Fruit fly (Drosophila melanogaster) whole organism, prepupa: Measurements from ENCODE around the gene ago.
A peak's percentile ranks its signal among the peaks of the same experiment; 100 is the strongest.

Source experiments
- Blimp-1 ChIP-seq: fragments of 200-800 bp; sonication (Bioruptor generic); optimal IDR thresholded peaks from 3 replicates; lab custom pipeline; 2017; ENCODE audit warnings: missing biosample characterization, missing genetic modification characterization, mild to moderate bottlenecking, moderate library complexity, missing genetic modification reagents
- CG10631 ChIP-seq: fragments of 200-800 bp; sonication (Bioruptor generic); optimal IDR thresholded peaks from 2 replicates; lab custom pipeline; 2016; ENCODE audit warnings: missing biosample characterization, missing genetic modification characterization
- CG10669 ChIP-seq: fragments of 200-800 bp; sonication (Bioruptor generic); optimal IDR thresholded peaks from 3 replicates; lab custom pipeline; 2018; ENCODE audit warnings: missing biosample characterization, mild to moderate bottlenecking, missing genetic modification characterization, moderate library complexity
- CG1621 ChIP-seq: fragments of 200-800 bp; sonication (Bioruptor generic); optimal IDR thresholded peaks from 3 replicates; lab custom pipeline; 2018; ENCODE audit warnings: missing biosample characterization, mild to moderate bottlenecking, missing genetic modification characterization
- CG16779 ChIP-seq: fragments of 200-800 bp; sonication (Bioruptor generic); optimal IDR thresholded peaks from 3 replicates; lab custom pipeline; 2017; ENCODE audit warnings: missing biosample characterization, mild to moderate bottlenecking, missing genetic modification characterization
- CG31627 ChIP-seq: fragments of 200-800 bp; sonication (Bioruptor generic); optimal IDR thresholded peaks from 3 replicates; lab custom pipeline; 2016; ENCODE audit warnings: missing biosample characterization, missing genetic modification characterization
- CG34406 ChIP-seq: fragments of 200-800 bp; sonication (Bioruptor generic); optimal IDR thresholded peaks from 3 replicates; lab custom pipeline; 2016; ENCODE audit warnings: missing biosample characterization, missing genetic modification characterization
- CG4318 ChIP-seq: fragments of 200-800 bp; sonication (Bioruptor generic); optimal IDR thresholded peaks from 3 replicates; lab custom pipeline; 2017; ENCODE audit warnings: missing biosample characterization, mild to moderate bottlenecking, missing genetic modification characterization
- CG6276 ChIP-seq: fragments of 200-800 bp; sonication (Bioruptor generic); optimal IDR thresholded peaks from 2 replicates; lab custom pipeline; 2017; ENCODE audit warnings: missing biosample characterization, mild to moderate bottlenecking, missing genetic modification characterization
- CG6792 ChIP-seq: fragments of 200-800 bp; sonication (Bioruptor generic); optimal IDR thresholded peaks from 3 replicates; lab custom pipeline; 2016; ENCODE audit warnings: missing biosample characterization, missing genetic modification characterization
- CG6808 ChIP-seq: fragments of 200-800 bp; sonication (Bioruptor generic); optimal IDR thresholded peaks from 3 replicates; lab custom pipeline; 2017; ENCODE audit warnings: missing biosample characterization, missing genetic modification characterization, mild to moderate bottlenecking, moderate library complexity, missing genetic modification reagents
- CG6854 ChIP-seq: fragments of 200-800 bp; sonication (Bioruptor generic); optimal IDR thresholded peaks from 2 replicates; lab custom pipeline; 2017; ENCODE audit warnings: missing biosample characterization, mild to moderate bottlenecking, missing genetic modification characterization
- CG7368 ChIP-seq: fragments of 200-800 bp; sonication (Bioruptor generic); optimal IDR thresholded peaks from 3 replicates; lab custom pipeline; 2016; ENCODE audit warnings: missing biosample characterization, missing genetic modification characterization
- CG8119 ChIP-seq: fragments of 200-800 bp; sonication (Bioruptor generic); IDR thresholded peaks from 3 replicates; pipeline ENCODE4 v1.3.6; 2022; ENCODE audit warnings: missing biosample characterization, missing genetic modification characterization
- CG8319 ChIP-seq: fragments of 200-800 bp; sonication (Bioruptor generic); optimal IDR thresholded peaks from 3 replicates; lab custom pipeline; 2016; ENCODE audit warnings: missing biosample characterization, missing genetic modification characterization
- CG9139 ChIP-seq: fragments of 200-800 bp; sonication (Bioruptor generic); optimal IDR thresholded peaks from 3 replicates; lab custom pipeline; 2017; ENCODE audit warnings: missing biosample characterization, mild to moderate bottlenecking, missing genetic modification characterization
- Eip78C ChIP-seq: fragments of 200-800 bp; sonication (Bioruptor generic); peaks from one replicate; lab custom pipeline; 2016; ENCODE audit warnings: missing biosample characterization, missing genetic modification characterization
- Eip93F ChIP-seq: fragments of 200-800 bp; sonication (Bioruptor generic); optimal IDR thresholded peaks from 2 replicates; lab custom pipeline; 2016; ENCODE audit warnings: missing biosample characterization, mild to moderate bottlenecking, missing genetic modification characterization
- Ets96B ChIP-seq: fragments of 200-800 bp; optimal IDR thresholded peaks from 2 replicates; lab custom pipeline; 2019; ENCODE audit warnings: missing biosample characterization, mild to moderate bottlenecking, missing genetic modification characterization, moderate library complexity
- Gug ChIP-seq: fragments of 200-800 bp; sonication (Bioruptor generic); IDR thresholded peaks from 2 replicates; pipeline ENCODE4 v1.3.6; 2022; ENCODE audit warnings: missing biosample characterization, missing genetic modification characterization
- Lpt ChIP-seq: fragments of 200-800 bp; sonication (Bioruptor generic); optimal IDR thresholded peaks from 3 replicates; lab custom pipeline; 2016; ENCODE audit warnings: missing biosample characterization, missing genetic modification characterization
- Met ChIP-seq: fragments of 200-800 bp; sonication (Bioruptor generic); optimal IDR thresholded peaks from 3 replicates; lab custom pipeline; 2016; ENCODE audit warnings: missing biosample characterization, missing genetic modification characterization
- OdsH ChIP-seq: fragments of 200-800 bp; sonication (Bioruptor generic); optimal IDR thresholded peaks from 3 replicates; lab custom pipeline; 2016; ENCODE audit warnings: missing biosample characterization, missing genetic modification characterization
- Smox ChIP-seq: fragments of 200-800 bp; sonication (Bioruptor generic); optimal IDR thresholded peaks from 3 replicates; lab custom pipeline; 2016; ENCODE audit warnings: missing biosample characterization, missing genetic modification characterization
- Sox102F ChIP-seq: fragments of 200-800 bp; sonication (Bioruptor generic); optimal IDR thresholded peaks from 2 replicates; lab custom pipeline; 2016; ENCODE audit warnings: missing biosample characterization, mild to moderate bottlenecking, missing genetic modification characterization
- Sox15 ChIP-seq: fragments of 200-800 bp; sonication (Bioruptor generic); optimal IDR thresholded peaks from 3 replicates; lab custom pipeline; 2016; ENCODE audit warnings: missing biosample characterization, missing genetic modification characterization
- cyc ChIP-seq: fragments of 200-800 bp; sonication (Bioruptor generic); optimal IDR thresholded peaks from 3 replicates; lab custom pipeline; 2016; ENCODE audit warnings: missing biosample characterization, missing genetic modification characterization
- dac ChIP-seq: fragments of 200-800 bp; sonication (Bioruptor generic); optimal IDR thresholded peaks from 2 replicates; lab custom pipeline; 2017; ENCODE audit warnings: missing biosample characterization, mild to moderate bottlenecking, missing genetic modification characterization
- dsx ChIP-seq: fragments of 200-800 bp; optimal IDR thresholded peaks from 3 replicates; lab custom pipeline; 2019; ENCODE audit warnings: missing biosample characterization, mild to moderate bottlenecking, missing genetic modification characterization, moderate library complexity; ENCODE audit not compliant: poor library complexity, severe bottlenecking
- esn ChIP-seq: fragments of 200-800 bp; sonication (Bioruptor generic); optimal IDR thresholded peaks from 2 replicates; lab custom pipeline; 2016; ENCODE audit warnings: missing biosample characterization, mild to moderate bottlenecking, missing genetic modification characterization, moderate library complexity
- fd59A ChIP-seq: fragments of 200-800 bp; sonication (Bioruptor generic); optimal IDR thresholded peaks from 2 replicates; lab custom pipeline; 2017; ENCODE audit warnings: missing biosample characterization, mild to moderate bottlenecking, missing genetic modification characterization, missing genetic modification reagents
- fkh ChIP-seq: fragments of 200-800 bp; sonication (Bioruptor generic); optimal IDR thresholded peaks from 3 replicates; lab custom pipeline; 2017; ENCODE audit warnings: missing biosample characterization, mild to moderate bottlenecking, missing genetic modification characterization, moderate library complexity
- pdm3 ChIP-seq: fragments of 200-800 bp; sonication (Bioruptor generic); optimal IDR thresholded peaks from 3 replicates; lab custom pipeline; 2016; ENCODE audit warnings: missing biosample characterization, missing genetic modification characterization
- spab ChIP-seq: fragments of 200-800 bp; sonication (Bioruptor generic); optimal IDR thresholded peaks from 2 replicates; lab custom pipeline; 2017; ENCODE audit warnings: missing biosample characterization, mild to moderate bottlenecking, missing genetic modification characterization, missing genetic modification reagents
- ss ChIP-seq, 2 experiments: fragments of 200-800 bp; sonication (Bioruptor generic); optimal IDR thresholded peaks; 2 replicates in 1 of 2; 3 replicates in 1 of 2; lab custom pipeline; 2017 to 2018; ENCODE audit warnings: mild to moderate bottlenecking in 2 of 2, missing biosample characterization in 2 of 2, missing genetic modification characterization in 2 of 2, moderate library complexity in 1 of 2
- svp ChIP-seq: fragments of 200-800 bp; sonication (Bioruptor generic); peaks from one replicate; lab custom pipeline; 2016; ENCODE audit warnings: missing biosample characterization, missing genetic modification characterization
- vri ChIP-seq: fragments of 200-800 bp; sonication (Bioruptor generic); optimal IDR thresholded peaks from 3 replicates; lab custom pipeline; 2016; ENCODE audit warnings: missing biosample characterization, mild to moderate bottlenecking, missing genetic modification characterization

ago gene

dm6 chr3L:4221792-4222191, 32.3 kb downstream of the ago start:
- TF ChIP-seq svp (GFP tag; lab: Kevin White, UChicago), result peak; percentile 83
- TF ChIP-seq CG10631, result no peak

dm6 chr3L:4221226-4221770, 32.8 kb downstream of the ago start:
- TF ChIP-seq Gug (GFP tag; lab: Robert Waterston, UW), result no peak
- no peak for TF ChIP-seq fd59A (GFP tag; lab: Kevin White, UChicago)
- no peak for TF ChIP-seq CG6792 (GFP tag; lab: Kevin White, UChicago)
- TF ChIP-seq spab (GFP tag; lab: Kevin White, UChicago), result no peak
- TF ChIP-seq fkh (GFP tag; lab: Kevin White, UChicago), result no peak
- TF ChIP-seq CG34406, result no peak
- no peak for TF ChIP-seq Lpt
- no peak for TF ChIP-seq cyc
- TF ChIP-seq dsx (GFP tag; lab: Kevin White, UChicago), result peak; percentile 16
- TF ChIP-seq esn, result no peak
- no peak for TF ChIP-seq CG9139 (GFP tag; lab: Kevin White, UChicago)
- peak in 1 of 2 experiments; percentile 10 for TF ChIP-seq ss (GFP tag; optimal IDR thresholded peaks at IDR 0.05; lab: Kevin White, UChicago)
- no peak for TF ChIP-seq CG4318
- TF ChIP-seq OdsH (GFP tag; lab: Kevin White, UChicago), result no peak
- TF ChIP-seq Ets96B (tag; lab: Kevin White, UChicago), result no peak
- TF ChIP-seq Met (GFP tag; lab: Kevin White, UChicago), result no peak
- TF ChIP-seq dac (GFP tag; lab: Kevin White, UChicago), result no peak
- no peak for TF ChIP-seq CG8319
- no peak for TF ChIP-seq Smox (GFP tag; lab: Kevin White, UChicago)
- TF ChIP-seq CG8119 (GFP tag; lab: Robert Waterston, UW), result no peak
- no peak for TF ChIP-seq Sox15
- TF ChIP-seq CG16779 (tag; lab: Kevin White, UChicago), result peak; percentile 40
- TF ChIP-seq CG6808 (GFP tag; lab: Kevin White, UChicago), result peak; percentile 3
- TF ChIP-seq CG1621, result peak; percentile 4
- peak; percentile 97 for TF ChIP-seq svp (GFP tag; lab: Kevin White, UChicago)
- no peak for TF ChIP-seq Eip93F (GFP tag; lab: Kevin White, UChicago)
- TF ChIP-seq CG10669, result no peak
- TF ChIP-seq CG6854 (GFP tag; lab: Kevin White, UChicago), result no peak
- TF ChIP-seq Eip78C (GFP tag; lab: Kevin White, UChicago), result peak; percentile 24
- TF ChIP-seq CG6276, result peak; percentile 27
- no peak for TF ChIP-seq CG7368
- no peak for TF ChIP-seq pdm3 (GFP tag; lab: Kevin White, UChicago)

- TF ChIP-seq vri (GFP tag; lab: Kevin White, UChicago) (peak; percentile 77), fd59A (GFP tag; lab: Kevin White, UChicago) (no peak), Sox102F (GFP tag; lab: Kevin White, UChicago) (peak; percentile 16), Ets96B (tag; lab: Kevin White, UChicago) (no peak), Blimp-1 (peak; percentile 41), CG7368 (no peak), CG31627 (GFP tag; lab: Kevin White, UChicago) (no peak)
These were observed 33.4 kb downstream of the ago start for dm6 chr3L:4220679-4221078.
